Worm (Caenorhabditis elegans) whole organism, young adult: ENCODE data around the gene K12B6.4.

Experiments used
- C17E4.6 ChIP-seq: fragments of 200-800 bp; sonication (Bioruptor generic); IDR thresholded peaks from 2 replicates; pipeline ENCODE4 v1.3.6; 2022; ENCODE audit warnings: missing genetic modification reagents, missing genetic modification characterization, missing compliant biosample characterization
- F23B12.7 ChIP-seq: sonication (generic microtip); optimal IDR thresholded peaks from 2 replicates; lab custom pipeline; 2017; ENCODE audit warnings: missing genetic modification characterization, mild to moderate bottlenecking, missing compliant biosample characterization, antibody characterized with exemption, moderate library complexity; ENCODE audit not compliant: insufficient read depth
- F55B11.4 ChIP-seq: sonication (generic microtip); optimal IDR thresholded peaks from 2 replicates; lab custom pipeline; 2016; ENCODE audit warnings: missing compliant biosample characterization, missing genetic modification characterization, borderline replicate concordance; ENCODE audit not compliant: insufficient read depth
- F57C9.4 ChIP-seq: sonication (generic microtip); optimal IDR thresholded peaks from 2 replicates; lab custom pipeline; 2017; ENCODE audit warnings: mild to moderate bottlenecking, missing genetic modification characterization, missing compliant biosample characterization
- atf-7 ChIP-seq: sonication (generic microtip); optimal IDR thresholded peaks from 2 replicates; lab custom pipeline; 2017; ENCODE audit warnings: mild to moderate bottlenecking, missing genetic modification characterization, missing compliant biosample characterization
- ceh-27 ChIP-seq: fragments of 200-800 bp; sonication (Bioruptor generic); optimal IDR thresholded peaks from 2 replicates; lab custom pipeline; 2018; ENCODE audit warnings: mild to moderate bottlenecking, missing genetic modification characterization, moderate library complexity, missing compliant biosample characterization
- ceh-58 ChIP-seq: fragments of 200-800 bp; sonication (Bioruptor generic); IDR thresholded peaks from 2 replicates; pipeline ENCODE4 v1.3.6; 2022; ENCODE audit warnings: missing genetic modification characterization, missing compliant biosample characterization
- die-1 ChIP-seq: sonication (generic microtip); optimal IDR thresholded peaks from 2 replicates; lab custom pipeline; 2016; ENCODE audit warnings: missing genotype, mild to moderate bottlenecking, missing genetic modification characterization, missing compliant biosample characterization
- efl-1 ChIP-seq: fragments of 150-350 bp; optimal IDR thresholded peaks from 2 replicates; lab custom pipeline; 2014; ENCODE audit warnings: missing biosample characterization, missing genetic modification reagents, missing genetic modification characterization
- ekl-4 ChIP-seq: fragments of 200-800 bp; sonication (Bioruptor generic); IDR thresholded peaks from 2 replicates; pipeline ENCODE4 v1.3.6; 2022; ENCODE audit warnings: missing genetic modification reagents, missing genetic modification characterization, missing compliant biosample characterization
- fkh-3 ChIP-seq: sonication (generic microtip); optimal IDR thresholded peaks from 2 replicates; lab custom pipeline; 2016; ENCODE audit warnings: mild to moderate bottlenecking, missing genetic modification characterization, missing compliant biosample characterization
- hlh-26 ChIP-seq: fragments of 200-800 bp; sonication (Bioruptor generic); conservative IDR thresholded peaks from 2 replicates; pipeline ENCODE4 v1.3.6; 2022; ENCODE audit warnings: missing genetic modification reagents, missing genetic modification characterization, missing compliant biosample characterization
- let-607 ChIP-seq, 2 experiments: fragments of 200-800 bp in 1 of 2; sonication (Bioruptor generic) in 1 of 2; sonication (generic microtip) in 1 of 2; optimal IDR thresholded peaks; 2 replicates each; lab custom pipeline; 2016 to 2018; ENCODE audit warnings: mild to moderate bottlenecking in 2 of 2, missing compliant biosample characterization in 2 of 2, missing genetic modification characterization in 2 of 2, moderate library complexity in 2 of 2, missing genotype in 1 of 2
- lin-26 ChIP-seq: fragments of 200-800 bp; sonication (Bioruptor generic); IDR thresholded peaks from 2 replicates; pipeline ENCODE4 v1.3.6; 2022; ENCODE audit warnings: missing genetic modification reagents, missing genetic modification characterization, missing compliant biosample characterization
- lin-35 ChIP-seq, 3 experiments: fragments of 150-350 bp in 2 of 3; sonication (generic microtip) in 1 of 3; optimal IDR thresholded peaks; 2 replicates each; lab custom pipeline; 2014 to 2018; ENCODE audit warnings: missing biosample characterization in 3 of 3, missing genetic modification characterization in 3 of 3, missing genetic modification reagents in 3 of 3
- lir-1 ChIP-seq: fragments of 200-800 bp; sonication (Bioruptor generic); conservative IDR thresholded peaks from 2 replicates; pipeline ENCODE4 v1.3.6; 2022; ENCODE audit warnings: missing genetic modification reagents, missing genetic modification characterization, missing compliant biosample characterization
- lsl-1 ChIP-seq: fragments of 200-800 bp; sonication (Bioruptor generic); optimal IDR thresholded peaks from 2 replicates; lab custom pipeline; 2018; ENCODE audit warnings: mild to moderate bottlenecking, missing genetic modification characterization, moderate library complexity, missing compliant biosample characterization
- mel-28 ChIP-seq: sonication (generic microtip); optimal IDR thresholded peaks from 2 replicates; lab custom pipeline; 2016; ENCODE audit warnings: borderline replicate concordance, mild to moderate bottlenecking, missing genetic modification characterization, missing compliant biosample characterization
- mes-4 ChIP-seq: sonication (generic microtip); optimal IDR thresholded peaks from 2 replicates; lab custom pipeline; 2016; ENCODE audit warnings: missing genotype, missing genetic modification characterization, missing compliant biosample characterization
- nhr-80 ChIP-seq: sonication (generic microtip); optimal IDR thresholded peaks from 2 replicates; lab custom pipeline; 2016; ENCODE audit warnings: missing genetic modification characterization, missing compliant biosample characterization
- pha-4 ChIP-seq: fragments of 150-350 bp; sonication (generic microtip); optimal IDR thresholded peaks from 2 replicates; lab custom pipeline; 2014; ENCODE audit warnings: missing biosample characterization, missing genetic modification reagents, missing genetic modification characterization
- rcor-1 ChIP-seq: fragments of 200-800 bp; sonication (Bioruptor generic); IDR thresholded peaks from 2 replicates; pipeline ENCODE4 v1.3.6; 2022; ENCODE audit warnings: missing genetic modification reagents, missing genetic modification characterization, missing compliant biosample characterization
- sea-2 ChIP-seq: fragments of 200-800 bp; sonication (Bioruptor generic); IDR thresholded peaks from 2 replicates; pipeline ENCODE4 v1.3.6; 2022; ENCODE audit warnings: missing genetic modification characterization, missing compliant biosample characterization
- snpc-4 ChIP-seq, 5 experiments: fragments of 150-350 bp in 1 of 5; sonication (generic microtip) in 4 of 5; optimal IDR thresholded peaks; 2 replicates each; lab custom pipeline; 2014 to 2018; ENCODE audit warnings: missing genetic modification characterization in 5 of 5, missing biosample characterization in 3 of 5, antibody characterized with exemption in 2 of 5, mild to moderate bottlenecking in 2 of 5, missing compliant biosample characterization in 2 of 5, missing genotype in 2 of 5, moderate library complexity in 2 of 5, missing genetic modification reagents in 1 of 5
- somi-1 ChIP-seq: fragments of 200-800 bp; sonication (Bioruptor generic); optimal IDR thresholded peaks from 2 replicates; lab custom pipeline; 2018; ENCODE audit warnings: mild to moderate bottlenecking, missing genetic modification characterization, missing compliant biosample characterization
- tbx-9 ChIP-seq: sonication (generic microtip); optimal IDR thresholded peaks from 2 replicates; lab custom pipeline; 2016; ENCODE audit warnings: borderline replicate concordance, missing genetic modification characterization, inconsistent platforms, missing compliant biosample characterization
- tlf-1 ChIP-seq: fragments of 200-800 bp; sonication (Bioruptor generic); optimal IDR thresholded peaks from 2 replicates; lab custom pipeline; 2018; ENCODE audit warnings: mild to moderate bottlenecking, missing genetic modification characterization, missing compliant biosample characterization
- unc-130 ChIP-seq: sonication (generic microtip); optimal IDR thresholded peaks from 2 replicates; lab custom pipeline; 2016; ENCODE audit warnings: missing genetic modification reagents, missing genetic modification characterization, missing compliant biosample characterization
- unc-62 ChIP-seq: fragments of 150-350 bp; optimal IDR thresholded peaks from 2 replicates; lab custom pipeline; 2014; ENCODE audit warnings: missing biosample characterization, missing genetic modification reagents, missing genetic modification characterization
- zfh-2 ChIP-seq: fragments of 200-800 bp; sonication (Bioruptor generic); conservative IDR thresholded peaks from 2 replicates; pipeline ENCODE4 v1.3.6; 2022; ENCODE audit warnings: missing genetic modification reagents, missing genetic modification characterization, missing compliant biosample characterization
- ztf-22 ChIP-seq: fragments of 200-800 bp; sonication (Bioruptor generic); optimal IDR thresholded peaks from 2 replicates; lab custom pipeline; 2018; ENCODE audit warnings: mild to moderate bottlenecking, missing genetic modification characterization, moderate library complexity, missing compliant biosample characterization
- ztf-26 ChIP-seq: sonication (generic microtip); optimal IDR thresholded peaks from 2 replicates; lab custom pipeline; 2017; ENCODE audit warnings: missing genetic modification characterization, missing compliant biosample characterization
- ztf-28 ChIP-seq: fragments of 200-800 bp; sonication (Bioruptor generic); IDR thresholded peaks from 2 replicates; pipeline ENCODE4 v1.3.6; 2022; ENCODE audit warnings: missing genetic modification reagents, missing genetic modification characterization, missing compliant biosample characterization
- ztf-3 ChIP-seq: fragments of 200-800 bp; sonication (Bioruptor generic); optimal IDR thresholded peaks from 2 replicates; lab custom pipeline; 2018; ENCODE audit warnings: mild to moderate bottlenecking, missing genetic modification characterization, missing compliant biosample characterization
- ztf-6 ChIP-seq: fragments of 200-800 bp; sonication (Bioruptor generic); IDR thresholded peaks from 2 replicates; pipeline ENCODE4 v1.3.6; 2022; ENCODE audit warnings: missing genetic modification reagents, missing genetic modification characterization, missing compliant biosample characterization

K12B6.4 gene

DNA sequence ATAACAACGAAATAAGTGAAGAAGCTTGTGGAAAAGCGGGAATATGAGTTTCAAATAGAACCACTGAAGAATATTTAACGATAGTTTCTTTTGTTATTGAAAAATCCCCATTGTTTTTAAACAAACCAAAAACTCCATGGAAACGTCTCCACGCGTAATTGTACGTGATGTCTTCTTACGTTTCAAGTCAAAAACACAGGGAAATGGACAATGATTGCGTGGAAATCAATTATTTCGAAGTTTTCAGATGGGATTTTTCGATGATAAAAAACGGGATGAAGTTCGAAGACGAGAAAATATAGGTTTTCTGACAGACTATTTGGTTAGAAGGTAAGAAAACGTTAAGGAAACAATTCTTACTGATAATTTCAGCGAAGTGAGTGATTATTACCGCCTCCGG, at the start of gene K12B6.4, which contains the start of gene spe-49:
K12B6.4 (minus strand) TSS at position 101 of the 400 bp plus-strand sequence.
spe-49 (plus strand) TSS at position 185 of the 400 bp plus-strand sequence.
- TF ChIP-seq ztf-3: no peak
- no peak for TF ChIP-seq ceh-27 (GFP tag; lab: Kevin White, UChicago)
- no peak for TF ChIP-seq lsl-1
- TF ChIP-seq C17E4.6 (GFP tag; lab: Robert Waterston, UW): no peak
- TF ChIP-seq unc-62 (GFP tag; lab: Kevin White, UChicago): no peak
- TF ChIP-seq efl-1 (GFP tag; lab: Kevin White, UChicago): no peak
- TF ChIP-seq ekl-4 (GFP tag; lab: Robert Waterston, UW): no peak
- TF ChIP-seq sea-2 (GFP tag; lab: Robert Waterston, UW): no peak
- TF ChIP-seq tlf-1 (GFP tag; lab: Kevin White, UChicago): no peak

DNA sequence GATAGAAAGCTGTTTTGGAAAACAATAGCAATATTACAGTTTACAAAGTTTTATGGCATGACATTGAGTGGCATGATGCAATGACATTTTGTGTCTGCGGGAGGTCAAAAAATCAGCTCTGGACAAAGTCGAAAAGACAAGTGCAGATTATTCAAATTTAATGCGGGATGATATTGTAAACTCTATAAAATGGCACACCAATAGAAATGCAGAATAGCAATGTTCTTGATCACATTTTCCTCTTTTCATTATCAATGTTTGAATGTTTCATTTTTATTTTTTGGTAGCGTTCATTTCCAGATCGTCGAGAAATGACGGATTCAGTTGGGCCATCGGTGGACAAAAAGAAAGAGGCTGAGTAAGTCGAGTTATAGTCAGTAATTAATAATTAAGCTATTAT, 47.8 kb upstream of the K12B6.4 start, which contains the start of gene T28C12.2:
T28C12.2 (plus strand) TSS at position 301 of the 400 bp plus-strand sequence.
- no peak for TF ChIP-seq somi-1 (GFP tag; lab: Kevin White, UChicago)
- TF ChIP-seq ztf-6 (GFP tag; lab: Robert Waterston, UW): no peak
- TF ChIP-seq ztf-28 (GFP tag; lab: Robert Waterston, UW): no peak
- TF ChIP-seq lir-1 (GFP tag; lab: Robert Waterston, UW): no peak
- TF ChIP-seq ztf-26 (tag; lab: Kevin White, UChicago): no peak
- TF ChIP-seq unc-62 (GFP tag; lab: Kevin White, UChicago): no peak
- no peak for TF ChIP-seq unc-130 (GFP tag; lab: Kevin White, UChicago)
- TF ChIP-seq ztf-22 (GFP tag; lab: Kevin White, UChicago): no peak
- TF ChIP-seq zfh-2 (GFP tag; lab: Robert Waterston, UW): no peak
- no peak for TF ChIP-seq rcor-1
- TF ChIP-seq pha-4 (tag; lab: Kevin White, UChicago): no peak

DNA sequence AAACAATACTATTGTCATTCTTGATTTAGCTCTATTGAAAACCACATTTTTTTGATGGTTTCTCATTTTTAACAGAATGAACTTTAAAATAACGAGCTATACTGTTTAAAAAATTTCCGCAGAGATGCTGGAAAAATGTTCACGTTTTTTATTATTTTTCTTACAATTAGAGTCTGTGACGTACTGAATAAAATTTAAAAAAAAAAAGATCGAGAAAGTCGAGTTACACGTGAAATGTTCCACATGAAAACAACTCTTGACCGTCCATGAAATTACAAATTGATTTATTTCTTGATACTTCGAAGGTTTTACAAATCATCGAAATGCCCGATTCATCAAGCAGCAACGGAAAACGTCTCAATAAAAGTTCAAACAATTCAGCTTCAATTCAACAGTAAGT, 45.9 kb upstream of the K12B6.4 start, which contains the start of gene fbxa-202:
fbxa-202 (plus strand) TSS at position 301 of the 400 bp plus-strand sequence.
- TF ChIP-seq let-607 (tag; optimal IDR thresholded peaks at IDR 0.05; lab: Kevin White, UChicago) (no peak), snpc-4 (GFP tag; optimal IDR thresholded peaks at IDR 0.05; lab: Kevin White, UChicago) (no peak), snpc-4 (tag; optimal IDR thresholded peaks at IDR 0.05; lab: Kevin White, UChicago) (no peak), F23B12.7 (tag; lab: Kevin White, UChicago) (no peak), atf-7 (tag; lab: Kevin White, UChicago) (no peak), hlh-26 (GFP tag; lab: Robert Waterston, UW) (no peak), lin-35 (GFP tag; optimal IDR thresholded peaks at IDR 0.05; lab: Kevin White, UChicago) (no peak), nhr-80 (tag; lab: Kevin White, UChicago) (no peak), F57C9.4 (tag; lab: Kevin White, UChicago) (no peak), ceh-58 (GFP tag; lab: Robert Waterston, UW) (no peak), lin-26 (GFP tag; lab: Robert Waterston, UW) (no peak), fkh-3 (tag; lab: Kevin White, UChicago) (no peak), mel-28 (tag; lab: Kevin White, UChicago) (no peak), F55B11.4 (tag; lab: Kevin White, UChicago) (no peak), tbx-9 (tag; lab: Kevin White, UChicago) (no peak), die-1 (no peak), mes-4 (no peak)
